Worm (Caenorhabditis elegans) whole organism, young adult: ENCODE results near the gene T26H5.9.

Source experiments
- B0019.2 ChIP-seq: fragments of 200-800 bp; sonication (Bioruptor generic); conservative IDR thresholded peaks from 2 replicates; pipeline ENCODE4 v1.3.6; 2022; ENCODE audit warnings: missing genetic modification reagents, missing genetic modification characterization, missing compliant biosample characterization
- B0261.1 ChIP-seq: sonication (generic microtip); optimal IDR thresholded peaks from 2 replicates; lab custom pipeline; 2016; ENCODE audit warnings: mild to moderate bottlenecking, missing genetic modification characterization, moderate library complexity, missing compliant biosample characterization
- C17E4.6 ChIP-seq: fragments of 200-800 bp; sonication (Bioruptor generic); IDR thresholded peaks from 2 replicates; pipeline ENCODE4 v1.3.6; 2022; ENCODE audit warnings: missing genetic modification reagents, missing genetic modification characterization, missing compliant biosample characterization
- F23B12.7 ChIP-seq: sonication (generic microtip); optimal IDR thresholded peaks from 2 replicates; lab custom pipeline; 2017; ENCODE audit warnings: missing genetic modification characterization, mild to moderate bottlenecking, missing compliant biosample characterization, antibody characterized with exemption, moderate library complexity; ENCODE audit not compliant: insufficient read depth
- F33H1.4 ChIP-seq: fragments of 200-800 bp; sonication (Bioruptor generic); IDR thresholded peaks from 2 replicates; pipeline ENCODE4 v1.3.6; 2022; ENCODE audit warnings: missing genetic modification reagents, missing genetic modification characterization, missing compliant biosample characterization
- F49E8.2 ChIP-seq: sonication (generic microtip); optimal IDR thresholded peaks from 3 replicates; lab custom pipeline; 2017; ENCODE audit warnings: missing genetic modification characterization, mild to moderate bottlenecking, missing compliant biosample characterization, antibody characterized with exemption, moderate library complexity; ENCODE audit not compliant: insufficient read depth
- K11D2.4 ChIP-seq: fragments of 200-800 bp; sonication (Bioruptor generic); IDR thresholded peaks from 2 replicates; pipeline ENCODE4 v1.3.6; 2022; ENCODE audit warnings: missing genetic modification reagents, missing genetic modification characterization, missing compliant biosample characterization
- Y53F4B.3 ChIP-seq: fragments of 200-800 bp; sonication (Bioruptor generic); IDR thresholded peaks from 2 replicates; pipeline ENCODE4 v1.3.6; 2022; ENCODE audit warnings: missing genetic modification reagents, missing genetic modification characterization, missing compliant biosample characterization
- Y56A3A.18 ChIP-seq: fragments of 200-800 bp; sonication (Bioruptor generic); IDR thresholded peaks from 2 replicates; pipeline ENCODE4 v1.3.6; 2022; ENCODE audit warnings: missing genetic modification reagents, missing genetic modification characterization, missing compliant biosample characterization
- Y67H2A.10 ChIP-seq: fragments of 200-800 bp; sonication (Bioruptor generic); conservative IDR thresholded peaks from 2 replicates; pipeline ENCODE4 v1.3.6; 2022; ENCODE audit warnings: missing genetic modification reagents, missing genetic modification characterization, missing compliant biosample characterization
- akir-1 ChIP-seq: fragments of 200-800 bp; sonication (Bioruptor generic); optimal IDR thresholded peaks from 2 replicates; lab custom pipeline; 2018; ENCODE audit warnings: mild to moderate bottlenecking, missing genetic modification characterization, moderate library complexity, missing compliant biosample characterization
- ama-1 ChIP-seq, 3 experiments: fragments of 150-350 bp in 1 of 3; sonication (generic microtip) in 2 of 3; optimal IDR thresholded peaks; 2 replicates each; lab custom pipeline; 2014 to 2018; ENCODE audit warnings: missing biosample characterization in 2 of 3, missing genetic modification characterization in 2 of 3, missing genetic modification reagents in 2 of 3
- aptf-2 ChIP-seq: fragments of 200-800 bp; sonication (Bioruptor generic); conservative IDR thresholded peaks from 2 replicates; pipeline ENCODE4 v1.3.6; 2022; ENCODE audit warnings: missing genetic modification reagents, missing genetic modification characterization, missing compliant biosample characterization
- aptf-3 ChIP-seq: fragments of 200-800 bp; sonication (Bioruptor generic); IDR thresholded peaks from 2 replicates; pipeline ENCODE4 v1.3.6; 2022; ENCODE audit warnings: missing genetic modification characterization, missing compliant biosample characterization
- bed-1 ChIP-seq: fragments of 200-800 bp; sonication (Bioruptor generic); IDR thresholded peaks from 2 replicates; pipeline ENCODE4 v1.3.6; 2022; ENCODE audit warnings: missing genetic modification reagents, missing genetic modification characterization, missing compliant biosample characterization
- cebp-2 ChIP-seq: fragments of 200-800 bp; sonication (Bioruptor generic); IDR thresholded peaks from 2 replicates; pipeline ENCODE4 v1.3.6; 2022; ENCODE audit warnings: missing genetic modification characterization, missing compliant biosample characterization
- ceh-100 ChIP-seq: fragments of 200-800 bp; sonication (Bioruptor generic); IDR thresholded peaks from 2 replicates; pipeline ENCODE4 v1.3.6; 2022; ENCODE audit warnings: missing genetic modification reagents, missing genetic modification characterization, missing compliant biosample characterization
- die-1 ChIP-seq: sonication (generic microtip); optimal IDR thresholded peaks from 2 replicates; lab custom pipeline; 2016; ENCODE audit warnings: missing genotype, mild to moderate bottlenecking, missing genetic modification characterization, missing compliant biosample characterization
- egl-18 ChIP-seq: fragments of 200-800 bp; sonication (Bioruptor generic); IDR thresholded peaks from 2 replicates; pipeline ENCODE4 v1.3.6; 2022; ENCODE audit warnings: missing genetic modification reagents, missing genetic modification characterization, missing compliant biosample characterization
- hlh-26 ChIP-seq: fragments of 200-800 bp; sonication (Bioruptor generic); conservative IDR thresholded peaks from 2 replicates; pipeline ENCODE4 v1.3.6; 2022; ENCODE audit warnings: missing genetic modification reagents, missing genetic modification characterization, missing compliant biosample characterization
- hsf-1 ChIP-seq: fragments of 200-800 bp; sonication (Bioruptor generic); IDR thresholded peaks from 2 replicates; pipeline ENCODE4 v1.3.6; 2022; ENCODE audit warnings: missing genetic modification reagents, missing genetic modification characterization, missing compliant biosample characterization
- lin-54 ChIP-seq: fragments of 200-800 bp; sonication (Bioruptor generic); optimal IDR thresholded peaks from 2 replicates; lab custom pipeline; 2018; ENCODE audit warnings: mild to moderate bottlenecking, missing genetic modification characterization, missing compliant biosample characterization
- lsl-1 ChIP-seq: fragments of 200-800 bp; sonication (Bioruptor generic); optimal IDR thresholded peaks from 2 replicates; lab custom pipeline; 2018; ENCODE audit warnings: mild to moderate bottlenecking, missing genetic modification characterization, moderate library complexity, missing compliant biosample characterization
- madf-10 ChIP-seq: sonication (generic microtip); optimal IDR thresholded peaks from 2 replicates; lab custom pipeline; 2016; ENCODE audit warnings: mild to moderate bottlenecking, missing genetic modification characterization, missing compliant biosample characterization
- madf-8 ChIP-seq: fragments of 200-800 bp; sonication (Bioruptor generic); conservative IDR thresholded peaks from 2 replicates; pipeline ENCODE4 v1.3.6; 2022; ENCODE audit warnings: missing genetic modification reagents, missing genetic modification characterization, missing compliant biosample characterization
- mes-4 ChIP-seq: sonication (generic microtip); optimal IDR thresholded peaks from 2 replicates; lab custom pipeline; 2016; ENCODE audit warnings: missing genotype, missing genetic modification characterization, missing compliant biosample characterization
- nhr-120 ChIP-seq: fragments of 200-800 bp; sonication (Bioruptor generic); IDR thresholded peaks from 2 replicates; pipeline ENCODE4 v1.3.6; 2022; ENCODE audit warnings: missing genetic modification characterization, missing compliant biosample characterization
- nhr-179 ChIP-seq: sonication (generic microtip); optimal IDR thresholded peaks from 2 replicates; lab custom pipeline; 2016; ENCODE audit warnings: mild to moderate bottlenecking, missing genetic modification characterization, missing compliant biosample characterization
- nhr-27 ChIP-seq: fragments of 200-800 bp; sonication (Bioruptor generic); optimal IDR thresholded peaks from 2 replicates; lab custom pipeline; 2018; ENCODE audit warnings: mild to moderate bottlenecking, missing genetic modification characterization, moderate library complexity, missing compliant biosample characterization
- nhr-80 ChIP-seq: sonication (generic microtip); optimal IDR thresholded peaks from 2 replicates; lab custom pipeline; 2016; ENCODE audit warnings: missing genetic modification characterization, missing compliant biosample characterization
- sea-2 ChIP-seq: fragments of 200-800 bp; sonication (Bioruptor generic); IDR thresholded peaks from 2 replicates; pipeline ENCODE4 v1.3.6; 2022; ENCODE audit warnings: missing genetic modification characterization, missing compliant biosample characterization
- tbp1 ChIP-seq: fragments of 200-800 bp; sonication (Bioruptor generic); optimal IDR thresholded peaks from 2 replicates; lab custom pipeline; 2018; ENCODE audit warnings: mild to moderate bottlenecking, missing genetic modification characterization, missing compliant biosample characterization
- ztf-26 ChIP-seq: sonication (generic microtip); optimal IDR thresholded peaks from 2 replicates; lab custom pipeline; 2017; ENCODE audit warnings: missing genetic modification characterization, missing compliant biosample characterization

T26H5.9 gene

DNA sequence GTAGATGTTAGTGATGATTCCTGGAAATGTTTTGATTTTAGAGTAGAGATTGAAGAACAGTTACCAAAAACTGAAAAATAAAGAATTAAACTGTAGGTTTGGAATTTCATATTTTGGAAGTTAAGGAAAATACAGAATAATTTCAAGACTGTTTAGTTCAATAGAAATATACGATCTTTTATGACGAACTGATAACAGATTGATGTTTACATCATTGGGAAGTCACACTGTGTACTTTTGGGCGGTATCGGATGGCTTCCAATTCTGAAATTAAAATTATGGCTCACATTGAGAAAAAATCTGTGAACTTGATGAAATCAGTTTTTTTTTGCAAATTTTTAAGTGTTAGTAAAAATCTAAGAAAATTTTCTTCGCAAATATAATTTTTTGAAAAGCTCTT is 12.3 kb upstream of the T26H5.9 start, which contains the start of gene T26H5.8:
TSS of gene T26H5.8 (minus strand) at position 270 of the 400 bp plus-strand sequence.
- TF ChIP-seq madf-10 (tag; lab: Kevin White, UChicago): no peak
- TF ChIP-seq F23B12.7 (tag; lab: Kevin White, UChicago): no peak
- no peak for TF ChIP-seq die-1 (tag; lab: Kevin White, UChicago)
- TF ChIP-seq aptf-3: no peak
- TF ChIP-seq Y67H2A.10 (GFP tag; lab: Robert Waterston, UW): no peak
- TF ChIP-seq B0019.2 (GFP tag; lab: Robert Waterston, UW): no peak
- no peak for TF ChIP-seq ama-1 (optimal IDR thresholded peaks at IDR 0.05; lab: Kevin White, UChicago)
- no peak for TF ChIP-seq ama-1 (GFP tag; optimal IDR thresholded peaks at IDR 0.05; lab: Kevin White, UChicago)
- no peak for TF ChIP-seq C17E4.6 (GFP tag; lab: Robert Waterston, UW)
- TF ChIP-seq tbp1 (GFP tag; lab: Kevin White, UChicago): no peak
- TF ChIP-seq K11D2.4 (GFP tag; lab: Robert Waterston, UW): no peak
- TF ChIP-seq bed-1 (GFP tag; lab: Robert Waterston, UW): no peak
- TF ChIP-seq lin-54 (GFP tag; lab: Kevin White, UChicago): no peak
- no peak for TF ChIP-seq sea-2
- TF ChIP-seq nhr-80 (tag; lab: Kevin White, UChicago): no peak
- no peak for TF ChIP-seq hlh-26
- TF ChIP-seq B0261.1: no peak
- no peak for TF ChIP-seq ztf-26 (tag; lab: Kevin White, UChicago)
- TF ChIP-seq nhr-179 (tag; lab: Kevin White, UChicago): no peak
- TF ChIP-seq mes-4: no peak

DNA sequence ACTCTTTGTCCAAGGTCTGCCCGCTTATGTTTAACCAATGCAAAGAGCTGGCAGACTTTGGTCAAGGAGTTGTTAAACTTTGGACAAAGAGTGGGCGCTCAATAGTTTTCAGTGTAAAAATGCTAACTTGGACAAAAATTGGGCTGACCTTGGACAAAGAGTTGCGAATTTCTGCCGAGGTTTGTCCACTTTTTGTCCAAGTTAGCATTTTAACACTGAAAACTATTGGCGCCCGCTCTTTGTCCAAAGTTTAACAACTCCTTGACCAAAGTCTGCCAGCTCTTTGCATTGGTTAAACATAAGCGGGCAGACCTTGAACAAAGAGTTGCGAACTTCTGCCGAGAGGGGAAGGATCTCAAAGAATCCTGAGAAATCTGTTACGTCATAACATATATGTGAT is 11.1 kb upstream of the T26H5.9 start:
- peak; percentile 35; the same call in 1 of the 2 replicates for TF ChIP-seq hsf-1 (GFP tag; lab: Robert Waterston, UW)
- TF ChIP-seq egl-18 (GFP tag; lab: Robert Waterston, UW): peak; percentile 72; the same call in 1 of the 2 replicates
- peak; percentile 38; the same call in 1 of the 2 replicates for TF ChIP-seq madf-8 (GFP tag; lab: Robert Waterston, UW)
- TF ChIP-seq nhr-120 (GFP tag; lab: Robert Waterston, UW): peak; percentile 88; the same call in 1 of the 2 replicates
- TF ChIP-seq cebp-2 (GFP tag; lab: Robert Waterston, UW): 0 out of 2 replicates have a peak, but pooled peaks have one; percentile 57
- peak; percentile 18; the same call in 1 of the 2 replicates for TF ChIP-seq aptf-2 (GFP tag; lab: Robert Waterston, UW)

DNA sequence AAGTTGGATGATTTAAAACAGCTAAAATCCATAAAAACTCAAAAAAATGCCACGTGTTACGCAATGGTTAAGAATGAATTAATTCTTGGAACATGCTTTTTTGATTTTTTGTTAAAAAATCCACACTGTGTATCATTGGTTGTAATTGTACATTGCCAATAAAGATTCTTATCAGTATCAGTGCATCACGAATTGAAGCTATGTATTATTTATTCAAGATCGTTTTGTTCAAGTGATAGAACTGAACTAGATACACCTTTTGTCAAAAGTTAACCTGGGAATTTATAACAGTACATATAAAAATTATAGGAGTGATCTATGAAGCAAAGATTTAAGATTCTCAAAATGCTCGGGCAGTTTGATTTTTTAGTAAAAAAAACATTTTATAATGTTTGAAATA is 10.1 kb upstream of the T26H5.9 start:
- TF ChIP-seq nhr-120 (GFP tag; lab: Robert Waterston, UW) (no peak), nhr-27 (tag; lab: Kevin White, UChicago) (no peak), F23B12.7 (tag; lab: Kevin White, UChicago) (no peak), ama-1 (optimal IDR thresholded peaks at IDR 0.05; lab: Kevin White, UChicago) (no peak), ama-1 (GFP tag; optimal IDR thresholded peaks at IDR 0.05; lab: Kevin White, UChicago) (no peak), F33H1.4 (GFP tag; lab: Robert Waterston, UW) (no peak)

DNA sequence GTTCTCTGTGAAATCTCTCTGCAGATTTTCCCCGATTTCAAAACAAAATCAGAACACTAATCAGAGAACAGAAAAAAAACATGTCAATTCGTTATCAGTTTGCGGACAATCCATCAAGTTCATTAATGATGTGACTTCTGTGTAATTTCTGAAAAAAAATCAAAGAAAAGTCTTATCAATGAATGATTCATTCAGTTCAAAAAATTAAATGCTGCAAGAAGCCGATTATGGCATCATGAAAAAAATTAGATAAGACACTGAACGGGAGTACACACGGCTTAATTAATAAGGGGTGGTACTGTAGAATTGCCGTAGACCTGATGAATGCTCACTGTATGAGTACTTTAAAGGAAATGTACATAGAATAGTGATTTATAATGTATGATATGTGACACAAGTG is 8.6 kb upstream of the T26H5.9 start:
- TF ChIP-seq Y56A3A.18 (GFP tag; lab: Robert Waterston, UW) (no peak), akir-1 (GFP tag; lab: Kevin White, UChicago) (no peak), nhr-80 (tag; lab: Kevin White, UChicago) (peak; percentile 84), ceh-100 (GFP tag; lab: Robert Waterston, UW) (no peak), Y53F4B.3 (GFP tag; lab: Robert Waterston, UW) (no peak), F49E8.2 (no peak), lsl-1 (no peak)
